Comparison of ENCODE assay signal across 2 fruit fly cellular contexts in the genomic region with DNA sequence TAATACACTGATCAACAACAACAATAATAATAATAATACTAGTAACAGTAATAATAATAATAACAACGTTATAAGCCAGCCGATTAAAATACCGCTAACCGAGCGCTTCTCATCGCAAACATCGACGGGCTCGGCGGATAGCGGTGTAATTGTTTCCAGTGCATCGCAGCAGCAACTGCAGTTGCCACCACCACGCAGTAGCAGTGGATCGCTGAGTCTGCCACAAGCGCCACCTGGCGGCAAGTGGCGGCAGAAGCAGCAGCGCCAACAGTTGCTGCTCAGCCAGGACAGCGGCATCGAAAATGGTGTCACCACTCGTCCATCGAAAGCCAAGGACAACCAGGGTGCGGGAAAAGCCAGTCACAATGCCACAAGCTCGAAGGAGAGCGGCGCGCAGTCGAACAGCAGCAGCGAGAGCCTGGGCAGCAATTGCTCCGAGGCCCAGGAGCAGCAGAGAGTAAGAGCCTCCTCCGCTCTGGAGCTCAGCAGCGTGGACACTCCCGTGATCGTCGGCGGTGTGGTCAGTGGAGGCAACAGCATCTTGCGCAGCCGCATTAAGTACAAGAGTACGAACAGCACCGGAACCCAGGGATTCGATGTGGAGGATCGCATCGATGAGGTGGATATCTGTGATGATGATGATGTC.
TF ChIP-seq lines count a peak whose summit lies in the region.

No protein-coding gene starts in this region.

TF ChIP-seq in whole organism, embryonic, 481 proteins besides CTCF, POLR2A, EP300 and RAD21 (continued from another document):
- TF ChIP-seq onecut (GFP tag; IDR thresholded peaks at IDR 0.05; lab: Robert Waterston, UW) (peak; percentile 37), crol (GFP tag; IDR thresholded peaks at IDR 0.05; lab: Robert Waterston, UW) (no peak), sens-2 (GFP tag; IDR thresholded peaks at IDR 0.05; lab: Robert Waterston, UW) (0 out of 2 replicates have a peak, but pooled peaks have one; percentile 18), CG14965 (GFP tag; optimal IDR thresholded peaks at IDR 0.05; lab: Kevin White, UChicago; ENCODE audit: borderline replicate concordance) (peak; percentile 93), bigmax (GFP tag; optimal IDR thresholded peaks at IDR 0.05; lab: Kevin White, UChicago) (no peak), trem (tag; optimal IDR thresholded peaks at IDR 0.05; lab: Kevin White, UChicago) (no peak), CG2202 (tag; optimal IDR thresholded peaks at IDR 0.05; lab: Kevin White, UChicago) (no peak), pfk (GFP tag; optimal IDR thresholded peaks at IDR 0.05; lab: Kevin White, UChicago) (peak; percentile 31), phol (tag; optimal IDR thresholded peaks at IDR 0.05; lab: Kevin White, UChicago) (peak; percentile 16), Hr39 (optimal IDR thresholded peaks at IDR 0.05; lab: Kevin White, UChicago) (no peak), Usf (GFP tag; optimal IDR thresholded peaks at IDR 0.05; lab: Kevin White, UChicago) (no peak), Drgx (GFP tag; IDR thresholded peaks at IDR 0.05; lab: Robert Waterston, UW) (peak; percentile 58), mam (GFP tag; optimal IDR thresholded peaks at IDR 0.05; lab: Kevin White, UChicago) (no peak), yki (optimal IDR thresholded peaks at IDR 0.05; lab: Kevin White, UChicago) (no peak), Spps (tag; optimal IDR thresholded peaks at IDR 0.05; lab: Kevin White, UChicago) (no peak), CG18599 (GFP tag; optimal IDR thresholded peaks at IDR 0.05; lab: Kevin White, UChicago) (no peak), ap (GFP tag; IDR thresholded peaks at IDR 0.05; lab: Robert Waterston, UW) (no peak), CkIIα-i1 (GFP tag; IDR thresholded peaks at IDR 0.05; lab: Robert Waterston, UW) (no peak), CG2712 (tag; optimal IDR thresholded peaks at IDR 0.05; lab: Kevin White, UChicago) (peak; percentile 3), CG17912 (GFP tag; optimal IDR thresholded peaks at IDR 0.05; lab: Kevin White, UChicago) (no peak), nom (GFP tag; optimal IDR thresholded peaks at IDR 0.05; lab: Kevin White, UChicago) (peak; percentile 23), CG3065 (GFP tag; optimal IDR thresholded peaks at IDR 0.05; lab: Kevin White, UChicago) (no peak), CG6254 (GFP tag; optimal IDR thresholded peaks at IDR 0.05; lab: Kevin White, UChicago) (peak; percentile 54), Xrp1 (GFP tag; IDR thresholded peaks at IDR 0.05; lab: Robert Waterston, UW) (peak; percentile 19; the same call in 1 of the 2 replicates), CG12236 (GFP tag; optimal IDR thresholded peaks at IDR 0.05; lab: Kevin White, UChicago) (no peak), CG4820 (GFP tag; optimal IDR thresholded peaks at IDR 0.05; lab: Kevin White, UChicago) (no peak), CG8281 (tag; optimal IDR thresholded peaks at IDR 0.05; lab: Kevin White, UChicago) (no peak), CG10959 (GFP tag; IDR thresholded peaks at IDR 0.05; lab: Robert Waterston, UW) (0 out of 2 replicates have a peak, but pooled peaks have one; percentile 23), lov (optimal IDR thresholded peaks at IDR 0.05; lab: Kevin White, UChicago) (no peak), lov (GFP tag; IDR thresholded peaks at IDR 0.05; lab: Robert Waterston, UW) (0 out of 3 replicates have a peak, but pooled peaks have one; percentile 50), gsb-n (tag; optimal IDR thresholded peaks at IDR 0.05; lab: Kevin White, UChicago) (no peak), kni (GFP tag; optimal IDR thresholded peaks at IDR 0.05; lab: Kevin White, UChicago) (no peak), HLHmδ (GFP tag; optimal IDR thresholded peaks at IDR 0.05; lab: Kevin White, UChicago) (peak; percentile 49), Blimp-1 (GFP tag; optimal IDR thresholded peaks at IDR 0.05; lab: Kevin White, UChicago) (no peak), CG18262 (tag; optimal IDR thresholded peaks at IDR 0.05; lab: Kevin White, UChicago) (peak; percentile 6), sc (optimal IDR thresholded peaks at IDR 0.05; lab: Kevin White, UChicago) (no peak), sc (GFP tag; optimal IDR thresholded peaks at IDR 0.05; lab: Kevin White, UChicago) (no peak), CG5245 (GFP tag; optimal IDR thresholded peaks at IDR 0.05; lab: Kevin White, UChicago) (no peak), CG32532 (GFP tag; IDR thresholded peaks at IDR 0.05; lab: Robert Waterston, UW) (no peak), Oli (tag; optimal IDR thresholded peaks at IDR 0.05; lab: Kevin White, UChicago) (no peak), NC2β (GFP tag; optimal IDR thresholded peaks at IDR 0.05; lab: Kevin White, UChicago) (no peak), gem (tag; optimal IDR thresholded peaks at IDR 0.05; lab: Kevin White, UChicago) (peak; percentile 2), CG7839 (tag; optimal IDR thresholded peaks at IDR 0.05; lab: Kevin White, UChicago) (peak; percentile 9), NC2α (GFP tag; optimal IDR thresholded peaks at IDR 0.05; lab: Kevin White, UChicago) (no peak), HHEX (GFP tag; optimal IDR thresholded peaks at IDR 0.05; lab: Kevin White, UChicago) (no peak), ken (GFP tag; IDR thresholded peaks at IDR 0.05; lab: Robert Waterston, UW) (no peak), row (GFP tag; IDR thresholded peaks at IDR 0.05; lab: Robert Waterston, UW) (0 out of 3 replicates have a peak, but pooled peaks have one; percentile 19), CG3995 (GFP tag; optimal IDR thresholded peaks at IDR 0.05; lab: Kevin White, UChicago) (no peak), tup (GFP tag; optimal IDR thresholded peaks at IDR 0.05; lab: Kevin White, UChicago) (no peak), CG11247 (GFP tag; IDR thresholded peaks at IDR 0.05; lab: Robert Waterston, UW) (0 out of 2 replicates have a peak, but pooled peaks have one; percentile 18), D19A (tag; optimal IDR thresholded peaks at IDR 0.05; lab: Kevin White, UChicago) (peak; percentile 27), CG6683 (GFP tag; optimal IDR thresholded peaks at IDR 0.05; lab: Kevin White, UChicago) (no peak), sens (GFP tag; lab: Kevin White, UChicago) (peak; percentile 79)

TF ChIP-seq in whole organism, prepupa, 60 proteins besides CTCF, POLR2A, EP300 and RAD21 (continued from another document):
- TF ChIP-seq OdsH (GFP tag; optimal IDR thresholded peaks at IDR 0.05; lab: Kevin White, UChicago) (peak; percentile 19), CG7368 (GFP tag; optimal IDR thresholded peaks at IDR 0.05; lab: Kevin White, UChicago) (no peak), Eip75B (GFP tag; optimal IDR thresholded peaks at IDR 0.05; lab: Kevin White, UChicago) (no peak), acj6 (GFP tag; optimal IDR thresholded peaks at IDR 0.05; lab: Kevin White, UChicago) (peak; percentile 17), net (GFP tag; optimal IDR thresholded peaks at IDR 0.05; lab: Kevin White, UChicago) (peak; percentile 43), CG11762 (GFP tag; optimal IDR thresholded peaks at IDR 0.05; lab: Kevin White, UChicago; ENCODE audit: insufficient read depth) (no peak), lz (GFP tag; optimal IDR thresholded peaks at IDR 0.05; lab: Kevin White, UChicago) (no peak), CG1621 (tag; optimal IDR thresholded peaks at IDR 0.05; lab: Kevin White, UChicago) (peak; percentile 24), dac (GFP tag; optimal IDR thresholded peaks at IDR 0.05; lab: Kevin White, UChicago) (no peak), Hr38 (GFP tag; optimal IDR thresholded peaks at IDR 0.05; lab: Kevin White, UChicago) (no peak), CG11294 (GFP tag; IDR thresholded peaks at IDR 0.05; lab: Robert Waterston, UW) (no peak), svp (GFP tag; lab: Kevin White, UChicago) (peak; percentile 51), Sox102F (GFP tag; optimal IDR thresholded peaks at IDR 0.05; lab: Kevin White, UChicago) (no peak), Eip93F (GFP tag; optimal IDR thresholded peaks at IDR 0.05; lab: Kevin White, UChicago) (no peak), pdm3 (GFP tag; optimal IDR thresholded peaks at IDR 0.05; lab: Kevin White, UChicago) (peak; percentile 19), Hr39 (GFP tag; optimal IDR thresholded peaks at IDR 0.05; lab: Kevin White, UChicago) (no peak), vri (GFP tag; optimal IDR thresholded peaks at IDR 0.05; lab: Kevin White, UChicago) (no peak), CG9139 (GFP tag; optimal IDR thresholded peaks at IDR 0.05; lab: Kevin White, UChicago) (no peak), CG15336 (GFP tag; IDR thresholded peaks at IDR 0.05; lab: Robert Waterston, UW) (peak; percentile 46), Sox15 (GFP tag; optimal IDR thresholded peaks at IDR 0.05; lab: Kevin White, UChicago) (no peak), CG34406 (GFP tag; optimal IDR thresholded peaks at IDR 0.05; lab: Kevin White, UChicago) (no peak), CG3032 (tag; optimal IDR thresholded peaks at IDR 0.05; lab: Kevin White, UChicago) (peak; percentile 7), Blimp-1 (GFP tag; optimal IDR thresholded peaks at IDR 0.05; lab: Kevin White, UChicago) (peak; percentile 3), achi (GFP tag; optimal IDR thresholded peaks at IDR 0.05; lab: Kevin White, UChicago) (peak; percentile 3), Sox14 (GFP tag; optimal IDR thresholded peaks at IDR 0.05; lab: Kevin White, UChicago) (no peak), CG11902 (GFP tag; optimal IDR thresholded peaks at IDR 0.05; lab: Kevin White, UChicago) (no peak), fd85E (GFP tag; optimal IDR thresholded peaks at IDR 0.05; lab: Kevin White, UChicago) (no peak), Hr4 (GFP tag; optimal IDR thresholded peaks at IDR 0.05; lab: Kevin White, UChicago) (peak; percentile 25), Eip78C (GFP tag; lab: Kevin White, UChicago) (peak; percentile 70), Ets21C (GFP tag; optimal IDR thresholded peaks at IDR 0.05; lab: Kevin White, UChicago) (no peak), CG8319 (GFP tag; optimal IDR thresholded peaks at IDR 0.05; lab: Kevin White, UChicago) (no peak), Ets96B (tag; optimal IDR thresholded peaks at IDR 0.05; lab: Kevin White, UChicago) (no peak)
